Worm (Caenorhabditis elegans) whole organism, L4 larva: Measurements from ENCODE around the gene F59B2.14.
A peak's percentile ranks its signal among the peaks of the same experiment; 100 is the strongest.

ENCODE experiments used
- F10B5.3 ChIP-seq: sonication (generic microtip); optimal IDR thresholded peaks from 2 replicates; lab custom pipeline; 2016; ENCODE audit warnings: mild to moderate bottlenecking, missing genetic modification characterization, missing compliant biosample characterization
- F26F4.8 ChIP-seq: fragments of 200-800 bp; sonication (Bioruptor generic); conservative IDR thresholded peaks from 2 replicates; pipeline ENCODE4 v1.3.6; 2022; ENCODE audit warnings: missing genetic modification characterization, missing compliant biosample characterization
- F49E8.2 ChIP-seq: sonication (generic microtip); optimal IDR thresholded peaks from 2 replicates; lab custom pipeline; 2016; ENCODE audit warnings: missing compliant biosample characterization, mild to moderate bottlenecking, missing genetic modification characterization, borderline replicate concordance
- R02D3.7 ChIP-seq: fragments of 150-350 bp; sonication (generic microtip); optimal IDR thresholded peaks from 3 replicates; lab custom pipeline; 2014; ENCODE audit warnings: missing biosample characterization, missing genetic modification characterization
- T20F7.1 ChIP-seq: fragments of 200-800 bp; sonication (Bioruptor generic); optimal IDR thresholded peaks from 2 replicates; lab custom pipeline; 2018; ENCODE audit warnings: mild to moderate bottlenecking, missing genetic modification characterization, missing compliant biosample characterization
- Y48G9A.11 ChIP-seq: fragments of 200-800 bp; sonication (Bioruptor generic); IDR thresholded peaks from 2 replicates; pipeline ENCODE4 v1.3.6; 2022; ENCODE audit warnings: missing genetic modification reagents, missing genetic modification characterization, missing compliant biosample characterization
- Y5F2A.4 ChIP-seq: fragments of 200-800 bp; sonication (Bioruptor generic); optimal IDR thresholded peaks from 2 replicates; lab custom pipeline; 2018; ENCODE audit warnings: mild to moderate bottlenecking, missing genetic modification characterization, missing compliant biosample characterization
- aha-1 ChIP-seq: fragments of 150-350 bp; peaks from one replicate; lab custom pipeline; 2014; ENCODE audit warnings: missing biosample characterization, missing genetic modification characterization
- ceh-28 ChIP-seq: fragments of 150-350 bp; optimal IDR thresholded peaks from 2 replicates; lab custom pipeline; 2014; ENCODE audit warnings: missing biosample characterization, missing genetic modification reagents, missing genetic modification characterization
- ceh-62 ChIP-seq: sonication (generic microtip); optimal IDR thresholded peaks from 2 replicates; lab custom pipeline; 2017; ENCODE audit warnings: missing biosample characterization, missing genetic modification characterization
- ctbp-1 ChIP-seq: fragments of 200-800 bp; sonication (Bioruptor generic); IDR thresholded peaks from 2 replicates; pipeline ENCODE4 v1.3.6; 2022; ENCODE audit warnings: missing genetic modification reagents, missing genetic modification characterization, missing compliant biosample characterization
- daf-16 ChIP-seq, 3 experiments: sonication (generic microtip); optimal IDR thresholded peaks; 2 replicates each; lab custom pipeline; 2016 to 2017; ENCODE audit warnings: missing genetic modification characterization in 3 of 3, missing genetic modification reagents in 3 of 3, mild to moderate bottlenecking in 2 of 3, missing compliant biosample characterization in 2 of 3, missing biosample characterization in 1 of 3, moderate library complexity in 1 of 3
- daf-19 ChIP-seq: fragments of 200-800 bp; sonication (Bioruptor generic); conservative IDR thresholded peaks from 2 replicates; pipeline ENCODE4 v1.3.6; 2022; ENCODE audit warnings: missing genetic modification characterization, missing compliant biosample characterization
- daf-8 ChIP-seq: fragments of 200-800 bp; sonication (Bioruptor generic); IDR thresholded peaks from 2 replicates; pipeline ENCODE4 v1.3.6; 2022; ENCODE audit warnings: missing genetic modification characterization, missing compliant biosample characterization
- dmd-6 ChIP-seq: fragments of 200-800 bp; sonication (Bioruptor generic); IDR thresholded peaks from 2 replicates; pipeline ENCODE4 v1.3.6; 2022; ENCODE audit warnings: missing genetic modification reagents, missing genetic modification characterization, missing compliant biosample characterization
- duxl-1 ChIP-seq: sonication (generic microtip); optimal IDR thresholded peaks from 2 replicates; lab custom pipeline; 2016; ENCODE audit warnings: mild to moderate bottlenecking, missing genetic modification characterization, moderate library complexity, missing compliant biosample characterization; ENCODE audit not compliant: poor library complexity
- dve-1 ChIP-seq: sonication (generic microtip); optimal IDR thresholded peaks from 2 replicates; lab custom pipeline; 2017; ENCODE audit warnings: antibody characterized with exemption, mild to moderate bottlenecking, missing genetic modification characterization, missing compliant biosample characterization; ENCODE audit not compliant: insufficient read depth
- egl-27 ChIP-seq: sonication (generic microtip); optimal IDR thresholded peaks from 3 replicates; lab custom pipeline; 2017; ENCODE audit warnings: missing biosample characterization, missing genetic modification reagents, missing genetic modification characterization
- fkh-10 ChIP-seq: fragments of 150-350 bp; optimal IDR thresholded peaks from 2 replicates; lab custom pipeline; 2014; ENCODE audit warnings: missing biosample characterization, missing genetic modification reagents, missing genetic modification characterization
- hif-1 ChIP-seq, 2 experiments: sonication (generic microtip); optimal IDR thresholded peaks; 2 replicates each; lab custom pipeline; 2016 to 2017; ENCODE audit warnings: missing compliant biosample characterization in 2 of 2, missing genetic modification characterization in 2 of 2, missing genetic modification reagents in 2 of 2, missing genotype in 2 of 2, mild to moderate bottlenecking in 1 of 2
- hmg-1.1 ChIP-seq: fragments of 200-800 bp; sonication (Bioruptor generic); IDR thresholded peaks from 2 replicates; pipeline ENCODE4 v1.3.6; 2022; ENCODE audit warnings: missing genetic modification reagents, missing genetic modification characterization, missing compliant biosample characterization
- lim-7 ChIP-seq: fragments of 200-800 bp; sonication (Bioruptor generic); IDR thresholded peaks from 2 replicates; pipeline ENCODE4 v1.3.6; 2022; ENCODE audit warnings: missing genetic modification characterization, missing compliant biosample characterization
- lin-38 ChIP-seq: fragments of 200-800 bp; sonication (Bioruptor generic); IDR thresholded peaks from 2 replicates; pipeline ENCODE4 v1.3.6; 2022; ENCODE audit warnings: missing genetic modification reagents, missing genetic modification characterization, missing compliant biosample characterization
- lsy-2 ChIP-seq, 2 experiments: fragments of 150-350 bp in 1 of 2; sonication (generic microtip) in 1 of 2; optimal IDR thresholded peaks; 2 replicates each; lab custom pipeline; 2014 to 2017; ENCODE audit warnings: missing biosample characterization in 2 of 2, missing genetic modification characterization in 2 of 2
- madf-5 ChIP-seq, 2 experiments: fragments of 200-800 bp; sonication (Bioruptor generic); IDR thresholded peaks; 2 replicates each; pipeline ENCODE4 v1.3.6; 2022; ENCODE audit warnings: missing compliant biosample characterization in 2 of 2, missing genetic modification characterization in 2 of 2
- madf-9 ChIP-seq: fragments of 200-800 bp; sonication (Bioruptor generic); conservative IDR thresholded peaks from 2 replicates; pipeline ENCODE4 v1.3.6; 2022; ENCODE audit warnings: missing genetic modification reagents, missing genetic modification characterization, missing compliant biosample characterization
- mdl-1 ChIP-seq, 2 experiments: fragments of 150-350 bp in 1 of 2; sonication (generic microtip) in 1 of 2; optimal IDR thresholded peaks; 2 replicates each; lab custom pipeline; 2014 to 2017; ENCODE audit warnings: missing biosample characterization in 2 of 2, missing genetic modification characterization in 2 of 2
- mdt-29 ChIP-seq: fragments of 200-800 bp; sonication (Bioruptor generic); IDR thresholded peaks from 2 replicates; pipeline ENCODE4 v1.3.6; 2022; ENCODE audit warnings: missing genetic modification reagents, missing genetic modification characterization, missing compliant biosample characterization
- mxl-3 ChIP-seq: fragments of 200-800 bp; sonication (Bioruptor generic); optimal IDR thresholded peaks from 2 replicates; lab custom pipeline; 2018; ENCODE audit warnings: mild to moderate bottlenecking, missing genetic modification characterization, missing compliant biosample characterization
- nhr-10 ChIP-seq: fragments of 150-350 bp; optimal IDR thresholded peaks from 2 replicates; lab custom pipeline; 2014; ENCODE audit warnings: missing biosample characterization, missing genetic modification characterization
- nhr-102 ChIP-seq: sonication (generic microtip); optimal IDR thresholded peaks from 2 replicates; lab custom pipeline; 2016; ENCODE audit warnings: mild to moderate bottlenecking, missing genetic modification characterization, moderate library complexity, missing compliant biosample characterization
- nhr-11 ChIP-seq: fragments of 150-350 bp; optimal IDR thresholded peaks from 2 replicates; lab custom pipeline; 2014; ENCODE audit warnings: missing biosample characterization, missing genetic modification characterization
- nhr-28 ChIP-seq: fragments of 150-350 bp; optimal IDR thresholded peaks from 2 replicates; lab custom pipeline; 2014; ENCODE audit warnings: missing biosample characterization, missing genetic modification characterization
- nhr-41 ChIP-seq: fragments of 200-800 bp; sonication (Bioruptor generic); IDR thresholded peaks from 2 replicates; pipeline ENCODE4 v1.3.6; 2022; ENCODE audit warnings: missing genetic modification reagents, missing genetic modification characterization, missing compliant biosample characterization
- nhr-48 ChIP-seq: sonication (generic microtip); optimal IDR thresholded peaks from 2 replicates; lab custom pipeline; 2016; ENCODE audit warnings: mild to moderate bottlenecking, missing genetic modification characterization, missing compliant biosample characterization
- nhr-6 ChIP-seq: fragments of 150-350 bp; optimal IDR thresholded peaks from 2 replicates; lab custom pipeline; 2014; ENCODE audit warnings: missing biosample characterization, missing genetic modification characterization
- nhr-76 ChIP-seq: fragments of 150-350 bp; optimal IDR thresholded peaks from 2 replicates; lab custom pipeline; 2014; ENCODE audit warnings: missing biosample characterization, missing genetic modification characterization
- nhr-77 ChIP-seq: fragments of 150-350 bp; optimal IDR thresholded peaks from 2 replicates; lab custom pipeline; 2014; ENCODE audit warnings: missing biosample characterization, missing genetic modification characterization
- pha-4 ChIP-seq, 2 experiments: fragments of 150-350 bp in 1 of 2; fragments of 200-800 bp in 1 of 2; sonication (Bioruptor generic) in 1 of 2; IDR thresholded peaks in 1 of 2; optimal IDR thresholded peaks in 1 of 2; 2 replicates each; pipeline versions ENCODE4 v1.3.6 to Lab custom; 2014 to 2022; ENCODE audit warnings: missing genetic modification characterization in 2 of 2, missing genetic modification reagents in 2 of 2, missing biosample characterization in 1 of 2, missing compliant biosample characterization in 1 of 2
- sdz-12 ChIP-seq: fragments of 200-800 bp; sonication (Bioruptor generic); optimal IDR thresholded peaks from 2 replicates; lab custom pipeline; 2018; ENCODE audit warnings: mild to moderate bottlenecking, missing genetic modification characterization, missing compliant biosample characterization
- set-16 ChIP-seq: fragments of 200-800 bp; sonication (Bioruptor generic); IDR thresholded peaks from 2 replicates; pipeline ENCODE4 v1.3.6; 2022; ENCODE audit warnings: missing genetic modification reagents, missing genetic modification characterization, missing compliant biosample characterization
- spr-3 ChIP-seq: fragments of 200-800 bp; sonication (Bioruptor generic); optimal IDR thresholded peaks from 2 replicates; lab custom pipeline; 2018; ENCODE audit warnings: mild to moderate bottlenecking, missing genetic modification characterization, missing compliant biosample characterization
- tra-1 ChIP-seq: fragments of 200-800 bp; sonication (Bioruptor generic); IDR thresholded peaks from 2 replicates; pipeline ENCODE4 v1.3.6; 2022; ENCODE audit warnings: missing genetic modification reagents, missing genetic modification characterization, missing compliant biosample characterization
- unc-62 ChIP-seq, 3 experiments: fragments of 150-350 bp in 1 of 3; sonication (generic microtip); optimal IDR thresholded peaks in 2 of 3; peaks in 1 of 3; 1 replicate in 1 of 3; 2 replicates in 2 of 3; lab custom pipeline; 2014 to 2017; ENCODE audit warnings: missing biosample characterization in 3 of 3, missing genetic modification characterization in 3 of 3, missing genetic modification reagents in 3 of 3, missing genotype in 1 of 3
- vab-7 ChIP-seq: fragments of 200-800 bp; sonication (Bioruptor generic); IDR thresholded peaks from 2 replicates; pipeline ENCODE4 v1.3.6; 2022; ENCODE audit warnings: missing genetic modification reagents, missing genetic modification characterization, missing compliant biosample characterization
- zag-1 ChIP-seq: fragments of 150-350 bp; optimal IDR thresholded peaks from 2 replicates; lab custom pipeline; 2014; ENCODE audit warnings: missing biosample characterization, missing genetic modification characterization
- zip-2 ChIP-seq: fragments of 150-350 bp; optimal IDR thresholded peaks from 2 replicates; lab custom pipeline; 2014; ENCODE audit warnings: missing biosample characterization, missing genetic modification characterization
- ztf-11 ChIP-seq: fragments of 150-350 bp; optimal IDR thresholded peaks from 2 replicates; lab custom pipeline; 2014; ENCODE audit warnings: missing biosample characterization, missing genetic modification characterization
- ztf-7 ChIP-seq: fragments of 150-350 bp; optimal IDR thresholded peaks from 2 replicates; lab custom pipeline; 2014; ENCODE audit warnings: missing biosample characterization, missing genetic modification characterization

The F59B2.14 gene

ce11 chrIII:9051119-9051597, 28.7 kb upstream of the F59B2.14 start:
- TF ChIP-seq sdz-12 (GFP tag; lab: Kevin White, UChicago), result peak; percentile 86
- peak; percentile 23 to 52 for TF ChIP-seq daf-16 (GFP tag; optimal IDR thresholded peaks at IDR 0.05; lab: Kevin White, UChicago)
- peak; percentile 97 for TF ChIP-seq daf-16 (tag; optimal IDR thresholded peaks at IDR 0.05; lab: Kevin White, UChicago)
- peak; percentile 18 for TF ChIP-seq nhr-102 (tag; lab: Kevin White, UChicago)
- no peak for TF ChIP-seq fkh-10 (GFP tag; lab: Kevin White, UChicago)
- peak in 1 of 2 experiments; percentile 91 for TF ChIP-seq lsy-2 (tag; optimal IDR thresholded peaks at IDR 0.05; lab: Kevin White, UChicago)
- TF ChIP-seq madf-5 (GFP tag; IDR thresholded peaks at IDR 0.05; lab: Robert Waterston, UW), result peak in 1 of 2 experiments; percentile 4; a peak in 1 of 4 replicates
- TF ChIP-seq nhr-48, result no peak
- peak; percentile 31 for TF ChIP-seq nhr-10
- TF ChIP-seq ceh-28, result peak; percentile 36
- TF ChIP-seq mxl-3 (GFP tag; lab: Kevin White, UChicago), result no peak
- no peak for TF ChIP-seq ztf-11 (tag; lab: Kevin White, UChicago)
- TF ChIP-seq lin-38 (GFP tag; lab: Robert Waterston, UW), result peak; percentile 68
- peak; percentile 11 for TF ChIP-seq nhr-76
- TF ChIP-seq R02D3.7, result no peak
- peak in 1 of 2 experiments; percentile 37 for TF ChIP-seq hif-1 (tag; optimal IDR thresholded peaks at IDR 0.05; lab: Kevin White, UChicago)
- peak; percentile 87 for TF ChIP-seq tra-1
- no peak for TF ChIP-seq zag-1 (tag; lab: Kevin White, UChicago)
- no peak for TF ChIP-seq ceh-62 (tag; lab: Kevin White, UChicago)
- TF ChIP-seq pha-4 (GFP tag; IDR thresholded peaks at IDR 0.05; lab: Robert Waterston, UW), result peak; percentile 81
- TF ChIP-seq pha-4 (tag; optimal IDR thresholded peaks at IDR 0.05; lab: Kevin White, UChicago), result peak; percentile 82
- peak; percentile 75 for TF ChIP-seq nhr-77 (tag; lab: Kevin White, UChicago)
- TF ChIP-seq dve-1, result peak; percentile 94
- no peak for TF ChIP-seq F10B5.3
- TF ChIP-seq T20F7.1 (GFP tag; lab: Kevin White, UChicago), result peak; percentile 84
- TF ChIP-seq nhr-11 (tag; lab: Kevin White, UChicago), result no peak
- TF ChIP-seq ctbp-1 (GFP tag; lab: Robert Waterston, UW), result peak; percentile 76
- TF ChIP-seq F49E8.2, result no peak
- TF ChIP-seq zip-2, result peak; percentile 74
- no peak for TF ChIP-seq egl-27 (tag; lab: Kevin White, UChicago)
- TF ChIP-seq mdt-29 (GFP tag; lab: Robert Waterston, UW), result peak; percentile 85
- peak; percentile 63 for TF ChIP-seq dmd-6 (GFP tag; lab: Robert Waterston, UW)
- peak; percentile 31; the same call in 1 of the 2 replicates for TF ChIP-seq daf-19 (GFP tag; lab: Robert Waterston, UW)
- peak; percentile 5 for TF ChIP-seq spr-3 (GFP tag; lab: Kevin White, UChicago)
- TF ChIP-seq nhr-41 (GFP tag; lab: Robert Waterston, UW), result 0 out of 2 replicates have a peak, but pooled peaks have one; percentile 43
- peak; percentile 66; the same call in 1 of the 2 replicates for TF ChIP-seq lim-7 (GFP tag; lab: Robert Waterston, UW)
- TF ChIP-seq duxl-1 (tag; lab: Kevin White, UChicago), result peak; percentile 17
- no peak for TF ChIP-seq unc-62 (GFP tag; optimal IDR thresholded peaks at IDR 0.05 in 1 of 2; lab: Kevin White, UChicago)
- TF ChIP-seq unc-62 (tag; optimal IDR thresholded peaks at IDR 0.05; lab: Kevin White, UChicago), result no peak
- TF ChIP-seq set-16 (GFP tag; lab: Robert Waterston, UW), result no peak
- TF ChIP-seq mdl-1 (tag; optimal IDR thresholded peaks at IDR 0.05; lab: Kevin White, UChicago), result peak in 1 of 2 experiments; percentile 56
- peak; percentile 59; the same call in 1 of the 2 replicates for TF ChIP-seq vab-7
- peak; percentile 65 for TF ChIP-seq ztf-7
- TF ChIP-seq Y48G9A.11 (GFP tag; lab: Robert Waterston, UW), result no peak
- no peak for TF ChIP-seq F26F4.8 (GFP tag; lab: Robert Waterston, UW)
- TF ChIP-seq Y5F2A.4 (GFP tag; lab: Kevin White, UChicago), result no peak
- TF ChIP-seq nhr-6 (tag; lab: Kevin White, UChicago), result peak; percentile 80
- peak; percentile 70 for TF ChIP-seq hmg-1.1
- peak; percentile 74 for TF ChIP-seq nhr-28
- TF ChIP-seq daf-8 (GFP tag; lab: Robert Waterston, UW), result no peak
- TF ChIP-seq madf-9 (GFP tag; lab: Robert Waterston, UW), result peak; percentile 62
- TF ChIP-seq aha-1 (tag; lab: Kevin White, UChicago), result peak; percentile 98
